Worm (Caenorhabditis elegans): ENCODE results near the gene ZK686.5.

The ZK686.5 gene

ce11 chrIII:7806947-7807346, 39.6 kb upstream of the ZK686.5 start:
- TF ChIP-seq unc-62 (GFP tag; optimal IDR thresholded peaks at IDR 0.05): no peak
- TF ChIP-seq snpc-3.4 (tag; optimal IDR thresholded peaks at IDR 0.05): no peak
- no peak for TF ChIP-seq zim-3 (tag; optimal IDR thresholded peaks at IDR 0.05)
- no peak for TF ChIP-seq xnd-1 (tag; optimal IDR thresholded peaks at IDR 0.05)
- no peak for TF ChIP-seq B0261.1 (tag; optimal IDR thresholded peaks at IDR 0.05)
- no peak for TF ChIP-seq cebp-1 (GFP tag; IDR thresholded peaks at IDR 0.05)
- TF ChIP-seq cebp-1 (tag; optimal IDR thresholded peaks at IDR 0.05): no peak
- TF ChIP-seq attf-6 (GFP tag; IDR thresholded peaks at IDR 0.05): no peak

DNA sequence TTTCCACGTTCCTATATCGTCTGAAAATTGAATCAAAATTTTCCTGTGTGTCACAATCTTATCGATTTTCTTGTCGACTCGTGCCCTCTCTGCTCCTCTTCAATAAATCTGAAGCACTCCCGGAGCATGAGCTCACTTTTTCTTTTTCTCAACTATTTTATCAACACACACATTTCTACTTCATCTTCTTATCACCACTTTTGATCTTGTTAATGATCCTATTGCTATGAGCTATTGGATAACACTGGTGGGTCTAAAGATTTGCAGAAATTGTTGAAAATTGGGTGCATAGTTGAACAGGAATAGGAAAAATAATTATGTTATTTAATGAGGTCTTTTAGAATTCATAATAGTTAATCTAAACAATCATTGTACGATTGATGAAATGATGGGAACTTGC, 37.9 kb upstream of the ZK686.5 start:
- TF ChIP-seq ceh-91 (GFP tag; IDR thresholded peaks at IDR 0.05) (no peak), lin-54 (GFP tag; optimal IDR thresholded peaks at IDR 0.05) (no peak), ztf-3 (GFP tag; optimal IDR thresholded peaks at IDR 0.05) (no peak), nhr-179 (tag; optimal IDR thresholded peaks at IDR 0.05) (no peak), madf-3 (GFP tag; IDR thresholded peaks at IDR 0.05) (no peak), repo-1 (tag; optimal IDR thresholded peaks at IDR 0.05) (no peak), snpc-1.3 (tag; optimal IDR thresholded peaks at IDR 0.05; ENCODE audit: insufficient read depth) (no peak), attf-6 (GFP tag; IDR thresholded peaks at IDR 0.05) (no peak), F52B5.7 (tag; optimal IDR thresholded peaks at IDR 0.05) (no peak), attf-3 (GFP tag; conservative IDR thresholded peaks at IDR 0.05) (no peak), ceh-100 (GFP tag; IDR thresholded peaks at IDR 0.05) (no peak), Y53F4B.3 (GFP tag; IDR thresholded peaks at IDR 0.05) (no peak), cebp-2 (GFP tag; IDR thresholded peaks at IDR 0.05) (no peak), B0336.3 (GFP tag; IDR thresholded peaks at IDR 0.05) (no peak), F49E8.2 (tag; optimal IDR thresholded peaks at IDR 0.05; ENCODE audit: insufficient read depth) (no peak), F22D6.2 (tag; optimal IDR thresholded peaks at IDR 0.05) (no peak)

DNA sequence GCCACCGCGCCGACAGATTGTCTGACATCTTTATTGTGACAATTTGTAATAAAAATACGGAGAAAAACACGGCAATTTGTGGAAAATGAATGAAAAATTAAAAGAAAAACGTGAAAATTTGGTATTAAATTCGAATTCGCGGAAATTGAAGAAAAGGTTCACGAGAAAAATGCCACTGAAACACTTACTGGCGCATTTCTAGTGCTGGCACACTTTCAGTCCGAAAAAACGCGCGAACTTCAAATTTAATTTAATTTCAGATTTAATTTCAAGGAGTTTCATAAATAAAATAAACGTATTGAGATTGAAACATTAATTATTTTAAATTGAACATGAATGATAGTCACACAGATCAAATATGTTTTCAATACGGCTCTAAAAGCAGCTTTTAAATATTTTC, 28.0 kb upstream of the ZK686.5 start, which contains the start of gene cyk-7:
TSS of gene cyk-7 (minus strand) at position 99 of the 400 bp plus-strand sequence.
- peak; percentile 97 for TF ChIP-seq ztf-18 (tag; optimal IDR thresholded peaks at IDR 0.05)
- TF ChIP-seq tlf-1 (GFP tag; optimal IDR thresholded peaks at IDR 0.05): peak; percentile 26
- TF ChIP-seq hmg-1.2 (GFP tag; IDR thresholded peaks at IDR 0.05): no peak
- TF ChIP-seq C17E4.6 (GFP tag; IDR thresholded peaks at IDR 0.05): no peak; the same call in 1 of the 2 replicates
- TF ChIP-seq ztf-28 (GFP tag; IDR thresholded peaks at IDR 0.05): no peak
- TF ChIP-seq D2030.7 (GFP tag; IDR thresholded peaks at IDR 0.05): peak; percentile 61
- peak; percentile 59; the same call in 1 of the 2 replicates for TF ChIP-seq ceh-91 (GFP tag; IDR thresholded peaks at IDR 0.05)
- no peak for TF ChIP-seq rpc-1 (optimal IDR thresholded peaks at IDR 0.05)
- no peak for TF ChIP-seq rpc-1 (tag; optimal IDR thresholded peaks at IDR 0.05)
- TF ChIP-seq attf-3 (GFP tag; conservative IDR thresholded peaks at IDR 0.05): peak; percentile 44; the same call in 1 of the 2 replicates
- TF ChIP-seq pbrm-1 (GFP tag; IDR thresholded peaks at IDR 0.05): peak; percentile 25; the same call in 1 of the 2 replicates
- peak; percentile 21 to 78 (median 51) for TF ChIP-seq lin-35 (GFP tag; optimal IDR thresholded peaks at IDR 0.05)
- peak; percentile 69 for TF ChIP-seq xnd-1 (tag; optimal IDR thresholded peaks at IDR 0.05)
- no peak for TF ChIP-seq aptf-2 (GFP tag; conservative IDR thresholded peaks at IDR 0.05)
- 0 out of 2 replicates have a peak, but pooled peaks have one; percentile 13 for TF ChIP-seq ceh-100 (GFP tag; IDR thresholded peaks at IDR 0.05)
- TF ChIP-seq him-1 (tag; optimal IDR thresholded peaks at IDR 0.05): peak; percentile 64
- TF ChIP-seq madf-8 (GFP tag; conservative IDR thresholded peaks at IDR 0.05): peak; percentile 56
- peak; percentile 69 for TF ChIP-seq F33H1.4 (GFP tag; IDR thresholded peaks at IDR 0.05)
- no peak for TF ChIP-seq tbx-9 (tag; optimal IDR thresholded peaks at IDR 0.05; ENCODE audit: borderline replicate concordance)
- TF ChIP-seq F49E8.2 (tag; optimal IDR thresholded peaks at IDR 0.05; ENCODE audit: insufficient read depth): peak; percentile 13
- peak; percentile 85 for TF ChIP-seq snpc-1.3 (tag; optimal IDR thresholded peaks at IDR 0.05; ENCODE audit: insufficient read depth)
- TF ChIP-seq mel-28 (tag; optimal IDR thresholded peaks at IDR 0.05; ENCODE audit: borderline replicate concordance): no peak
- TF ChIP-seq F23B12.7 (tag; optimal IDR thresholded peaks at IDR 0.05; ENCODE audit: insufficient read depth): peak; percentile 51
- TF ChIP-seq dpl-1 (GFP tag; optimal IDR thresholded peaks at IDR 0.05): peak; percentile 77
- peak; percentile 61 for TF ChIP-seq rcor-1 (GFP tag; IDR thresholded peaks at IDR 0.05)
- no peak; the same call in none of the 2 replicates for TF ChIP-seq madf-6 (GFP tag; IDR thresholded peaks at IDR 0.05)
- peak; percentile 55 for TF ChIP-seq snpc-3.4 (tag; optimal IDR thresholded peaks at IDR 0.05)
- TF ChIP-seq fkh-3 (tag; optimal IDR thresholded peaks at IDR 0.05): no peak
- no peak for TF ChIP-seq attf-6 (GFP tag; IDR thresholded peaks at IDR 0.05)
- no peak for TF ChIP-seq ceh-58 (GFP tag; IDR thresholded peaks at IDR 0.05)
